Fruit fly (Drosophila melanogaster): ENCODE data around the gene CG4546.
A peak's percentile ranks its signal among the peaks of the same experiment; 100 is the strongest.

Gene CG4546

dm6 chr3R:15836864-15837824, 9.2 kb upstream of the CG4546 start, which contains the start of the genes ND-23 and spn-E (continued):
- TF ChIP-seq oc (tag; optimal IDR thresholded peaks at IDR 0.05) (no peak), CG7928 (GFP tag; optimal IDR thresholded peaks at IDR 0.05) (no peak), CG11456 (GFP tag; IDR thresholded peaks at IDR 0.05) (no peak), CG7372 (GFP tag; IDR thresholded peaks at IDR 0.05) (peak; percentile 48), ranshi (GFP tag; IDR thresholded peaks at IDR 0.05) (peak; percentile 41; the same call in 1 of the 2 replicates), B-H2 (GFP tag; optimal IDR thresholded peaks at IDR 0.05) (no peak), otp (GFP tag; IDR thresholded peaks at IDR 0.05) (no peak), prd (optimal IDR thresholded peaks at IDR 0.05) (no peak), prd (GFP tag; IDR thresholded peaks at IDR 0.05) (peak; percentile 58), ems (GFP tag; optimal IDR thresholded peaks at IDR 0.05) (no peak), grau (tag; optimal IDR thresholded peaks at IDR 0.05) (peak; percentile 68), pan (optimal IDR thresholded peaks at IDR 0.05) (no peak), pan (GFP tag; optimal IDR thresholded peaks at IDR 0.05 in 1 of 2, IDR thresholded peaks at IDR 0.05 in 1 of 2) (peak in 1 of 2 experiments; percentile 67), unc-4 (GFP tag; IDR thresholded peaks at IDR 0.05; ENCODE audit: partially characterized antibody) (peak; percentile 86), nau (GFP tag; optimal IDR thresholded peaks at IDR 0.05) (no peak), CG6254 (GFP tag; optimal IDR thresholded peaks at IDR 0.05) (no peak), inv (GFP tag; IDR thresholded peaks at IDR 0.05; ENCODE audit: partially characterized antibody) (peak; percentile 75), eve (GFP tag; optimal IDR thresholded peaks at IDR 0.05) (no peak), so (GFP tag; IDR thresholded peaks at IDR 0.05) (no peak), Mes4 (GFP tag; optimal IDR thresholded peaks at IDR 0.05) (no peak), ssp (GFP tag; IDR thresholded peaks at IDR 0.05) (peak; percentile 48), CG31388 (GFP tag; optimal IDR thresholded peaks at IDR 0.05) (no peak), CG16813 (GFP tag; IDR thresholded peaks at IDR 0.05; ENCODE audit: partially characterized antibody) (peak; percentile 77), Opbp (GFP tag; IDR thresholded peaks at IDR 0.05; ENCODE audit: partially characterized antibody) (peak; percentile 42; the same call in 1 of the 3 replicates), tll (GFP tag; optimal IDR thresholded peaks at IDR 0.05) (peak in 1 of 2 experiments; percentile 55), slou (GFP tag; optimal IDR thresholded peaks at IDR 0.05) (no peak), CG4328 (GFP tag; optimal IDR thresholded peaks at IDR 0.05) (no peak), aop (GFP tag; IDR thresholded peaks at IDR 0.05) (no peak), tgo (GFP tag; IDR thresholded peaks at IDR 0.05) (peak; percentile 66), CG11723 (GFP tag; optimal IDR thresholded peaks at IDR 0.05) (no peak), pzg (GFP tag; optimal IDR thresholded peaks at IDR 0.05) (peak; percentile 35), Dp (GFP tag; optimal IDR thresholded peaks at IDR 0.05) (peak; percentile 80), yki (optimal IDR thresholded peaks at IDR 0.05) (no peak), jigr1 (GFP tag; IDR thresholded peaks at IDR 0.05) (no peak), Hr51 (GFP tag; optimal IDR thresholded peaks at IDR 0.05) (no peak), abd-A (tag; optimal IDR thresholded peaks at IDR 0.05) (no peak), Pdp1 (GFP tag; optimal IDR thresholded peaks at IDR 0.05) (peak in 1 of 2 experiments; percentile 99), E2f2 (GFP tag; IDR thresholded peaks at IDR 0.05) (peak; percentile 89), CoRest (tag; optimal IDR thresholded peaks at IDR 0.05) (peak; percentile 81), YL-1 (GFP tag; optimal IDR thresholded peaks at IDR 0.05) (peak; percentile 41), CG10565 (GFP tag; optimal IDR thresholded peaks at IDR 0.05) (no peak), wdn (GFP tag; IDR thresholded peaks at IDR 0.05) (peak; percentile 43; the same call in 1 of the 2 replicates), Ravus (GFP tag; IDR thresholded peaks at IDR 0.05) (no peak), ttk (GFP tag; IDR thresholded peaks at IDR 0.05) (no peak), Dad (GFP tag; optimal IDR thresholded peaks at IDR 0.05) (no peak), Myb (GFP tag; optimal IDR thresholded peaks at IDR 0.05) (peak; percentile 36), CG7271 (tag; optimal IDR thresholded peaks at IDR 0.05) (peak; percentile 3), pita (GFP tag; optimal IDR thresholded peaks at IDR 0.05) (no peak), CG2875 (GFP tag; optimal IDR thresholded peaks at IDR 0.05) (no peak)
